Worm (Caenorhabditis elegans) whole organism, late embryonic: ENCODE data around the gene acdh-12.
A peak's percentile ranks its signal among the peaks of the same experiment; 100 is the strongest.

Experiments
- ceh-6 ChIP-seq: fragments of 200-800 bp; sonication (Bioruptor generic); optimal IDR thresholded peaks from 2 replicates; lab custom pipeline; 2018; ENCODE audit warnings: mild to moderate bottlenecking, missing genetic modification characterization, missing compliant biosample characterization
- ceh-9 ChIP-seq: sonication (generic microtip); optimal IDR thresholded peaks from 2 replicates; lab custom pipeline; 2016; ENCODE audit warnings: mild to moderate bottlenecking, missing genetic modification characterization, inconsistent platforms, missing compliant biosample characterization
- dmd-4 ChIP-seq: sonication (generic microtip); optimal IDR thresholded peaks from 2 replicates; lab custom pipeline; 2016; ENCODE audit warnings: borderline replicate concordance, missing genetic modification characterization, missing compliant biosample characterization
- elt-2 ChIP-seq: sonication (generic microtip); optimal IDR thresholded peaks from 2 replicates; lab custom pipeline; 2016; ENCODE audit warnings: missing genetic modification reagents, missing genetic modification characterization, missing compliant biosample characterization
- fkh-10 ChIP-seq: fragments of 150-350 bp; optimal IDR thresholded peaks from 2 replicates; lab custom pipeline; 2014; ENCODE audit warnings: missing biosample characterization, missing genetic modification reagents, missing genetic modification characterization
- fkh-6 ChIP-seq: sonication (generic microtip); optimal IDR thresholded peaks from 2 replicates; lab custom pipeline; 2016; ENCODE audit warnings: missing genetic modification characterization, missing compliant biosample characterization
- pha-4 ChIP-seq: fragments of 150-350 bp; optimal IDR thresholded peaks from 2 replicates; lab custom pipeline; 2018; ENCODE audit warnings: missing biosample characterization, missing genetic modification reagents, missing genetic modification characterization
- zip-5 ChIP-seq: sonication (generic microtip); optimal IDR thresholded peaks from 2 replicates; lab custom pipeline; 2016; ENCODE audit warnings: missing genetic modification characterization, missing compliant biosample characterization
- ztf-16 ChIP-seq: sonication (generic microtip); optimal IDR thresholded peaks from 2 replicates; lab custom pipeline; 2017; ENCODE audit warnings: missing genetic modification characterization, missing compliant biosample characterization

ce11 chrII:7183493-7184272 lies 11.8 kb downstream of the acdh-12 start, which contains the start of gene pdl-1:
- TF ChIP-seq ceh-9 (tag; lab: Kevin White, UChicago) (peak; percentile 85), ztf-16 (tag; lab: Kevin White, UChicago) (peak; percentile 95), fkh-10 (GFP tag; lab: Kevin White, UChicago) (no peak), zip-5 (tag; lab: Kevin White, UChicago) (peak; percentile 81), pha-4 (tag; lab: Kevin White, UChicago) (no peak), ceh-6 (GFP tag; lab: Kevin White, UChicago) (peak; percentile 92), dmd-4 (tag; lab: Kevin White, UChicago) (peak; percentile 89), fkh-6 (peak; percentile 91), elt-2 (peak; percentile 94)
